Worm (Caenorhabditis elegans): ENCODE measurements around the gene wrt-2.

The wrt-2 gene

ce11 chrX:3118596-3119287, 24.6 kb upstream of the wrt-2 start (continued):
- TF ChIP-seq T07F8.4 (tag; optimal IDR thresholded peaks at IDR 0.05) (no peak), unc-62 (GFP tag; optimal IDR thresholded peaks at IDR 0.05) (no peak)

DNA sequence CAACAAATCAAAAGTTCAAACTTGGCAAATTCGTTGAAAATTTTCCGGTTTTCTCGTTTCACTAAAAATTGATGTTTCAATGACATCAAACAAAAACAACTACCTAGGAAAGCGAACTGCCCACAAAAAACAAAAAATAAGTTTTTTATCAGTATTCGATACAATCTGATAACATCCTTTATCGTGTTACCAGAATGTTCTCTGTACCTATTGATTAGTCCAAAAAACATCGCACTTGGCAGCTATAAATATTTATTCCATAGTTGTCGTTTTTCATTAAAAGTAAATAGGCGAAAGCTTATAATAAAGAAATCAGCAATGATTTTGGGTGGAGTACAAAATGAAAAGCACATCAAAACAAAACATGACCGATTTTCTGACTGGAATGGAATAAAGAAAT, 23.1 kb upstream of the wrt-2 start:
- TF ChIP-seq sdz-38 (tag; optimal IDR thresholded peaks at IDR 0.05): no peak
- no peak for TF ChIP-seq hlh-26 (GFP tag; conservative IDR thresholded peaks at IDR 0.05)
- TF ChIP-seq Y79H2A.3 (GFP tag; conservative IDR thresholded peaks at IDR 0.05): no peak
- TF ChIP-seq Y53F4B.3 (GFP tag; IDR thresholded peaks at IDR 0.05): no peak
- no peak for TF ChIP-seq B0019.2 (GFP tag; conservative IDR thresholded peaks at IDR 0.05)
- no peak for TF ChIP-seq zfh-2 (GFP tag; conservative IDR thresholded peaks at IDR 0.05)
- TF ChIP-seq rpc-1 (optimal IDR thresholded peaks at IDR 0.05): no peak
- no peak for TF ChIP-seq rpc-1 (tag; optimal IDR thresholded peaks at IDR 0.05)
- no peak for TF ChIP-seq ceh-40 (GFP tag; IDR thresholded peaks at IDR 0.05)
- TF ChIP-seq nhr-80 (tag; optimal IDR thresholded peaks at IDR 0.05): peak; percentile 48
- no peak for TF ChIP-seq ztf-25 (GFP tag; IDR thresholded peaks at IDR 0.05)
- TF ChIP-seq Y95B8A.8 (GFP tag; IDR thresholded peaks at IDR 0.05): no peak
- TF ChIP-seq athp-1 (tag; optimal IDR thresholded peaks at IDR 0.05): no peak
- peak in 1 of 2 experiments; percentile 6 for TF ChIP-seq let-607 (tag; optimal IDR thresholded peaks at IDR 0.05)
- TF ChIP-seq hlh-12 (tag; optimal IDR thresholded peaks at IDR 0.05): no peak
- TF ChIP-seq zim-3 (tag; optimal IDR thresholded peaks at IDR 0.05): no peak
- no peak for TF ChIP-seq lir-1 (GFP tag; conservative IDR thresholded peaks at IDR 0.05)
- no peak for TF ChIP-seq nhr-27 (tag; optimal IDR thresholded peaks at IDR 0.05)
- TF ChIP-seq F49E8.2 (tag; optimal IDR thresholded peaks at IDR 0.05; ENCODE audit: insufficient read depth): no peak
- 0 out of 2 replicates have a peak, but pooled peaks have one; percentile 50 for TF ChIP-seq Y53G8AR.9 (GFP tag; conservative IDR thresholded peaks at IDR 0.05)
- TF ChIP-seq hsf-1 (GFP tag; IDR thresholded peaks at IDR 0.05): peak; percentile 56; the same call in 1 of the 2 replicates
- TF ChIP-seq K11D2.4 (GFP tag; IDR thresholded peaks at IDR 0.05): no peak
- TF ChIP-seq lin-54 (GFP tag; optimal IDR thresholded peaks at IDR 0.05): no peak
- TF ChIP-seq him-1 (tag; optimal IDR thresholded peaks at IDR 0.05): no peak
- TF ChIP-seq attf-6 (GFP tag; IDR thresholded peaks at IDR 0.05): no peak
- TF ChIP-seq D2030.7 (GFP tag; IDR thresholded peaks at IDR 0.05): no peak
- TF ChIP-seq somi-1 (GFP tag; optimal IDR thresholded peaks at IDR 0.05): no peak
- no peak for TF ChIP-seq unc-62 (GFP tag; optimal IDR thresholded peaks at IDR 0.05)
- no peak for TF ChIP-seq F23B12.7 (tag; optimal IDR thresholded peaks at IDR 0.05; ENCODE audit: insufficient read depth)
- no peak for TF ChIP-seq ets-4 (GFP tag; optimal IDR thresholded peaks at IDR 0.05)
- TF ChIP-seq ekl-4 (GFP tag; IDR thresholded peaks at IDR 0.05): no peak
- TF ChIP-seq lin-26 (GFP tag; IDR thresholded peaks at IDR 0.05): no peak
- TF ChIP-seq aptf-2 (GFP tag; conservative IDR thresholded peaks at IDR 0.05): no peak
- no peak for TF ChIP-seq die-1 (tag; optimal IDR thresholded peaks at IDR 0.05)
- no peak for TF ChIP-seq snpc-3.4 (tag; optimal IDR thresholded peaks at IDR 0.05)
- TF ChIP-seq nfya-1 (tag; optimal IDR thresholded peaks at IDR 0.05; ENCODE audit: borderline replicate concordance, insufficient read depth): no peak
- TF ChIP-seq cebp-2 (GFP tag; IDR thresholded peaks at IDR 0.05): no peak
- TF ChIP-seq pha-4 (tag; optimal IDR thresholded peaks at IDR 0.05): no peak
- TF ChIP-seq nhr-179 (tag; optimal IDR thresholded peaks at IDR 0.05): no peak
- no peak for TF ChIP-seq ccch-3 (GFP tag; optimal IDR thresholded peaks at IDR 0.05)
- no peak for TF ChIP-seq lin-35 (GFP tag; optimal IDR thresholded peaks at IDR 0.05)
- no peak for TF ChIP-seq snpc-1.1 (tag; optimal IDR thresholded peaks at IDR 0.05; ENCODE audit: insufficient read depth)
- no peak for TF ChIP-seq F57A8.1 (GFP tag; optimal IDR thresholded peaks at IDR 0.05)
- no peak for TF ChIP-seq ceh-58 (GFP tag; IDR thresholded peaks at IDR 0.05)
